Fruit fly (Drosophila melanogaster): Measurements from ENCODE around the gene CG32532.

DNA sequence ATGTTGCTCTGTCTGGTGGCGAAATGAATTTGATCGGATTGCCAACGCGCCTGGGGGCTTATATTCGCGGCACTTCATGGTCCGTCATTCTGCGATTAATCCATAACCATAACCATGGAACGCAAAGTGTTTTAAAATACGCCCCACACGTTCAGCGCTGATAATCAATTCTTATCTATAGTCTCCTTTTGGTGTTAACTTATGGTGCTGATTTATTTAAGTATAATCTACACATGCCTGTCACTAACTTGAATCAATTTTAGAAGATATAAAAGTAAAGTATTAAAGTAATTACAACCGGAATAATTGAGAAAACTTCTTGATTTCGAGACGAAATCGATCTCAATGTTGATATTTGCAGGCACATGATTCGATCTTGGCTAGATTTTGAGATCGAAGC, 42.8 kb upstream of the CG32532 start, which contains the start of gene CG14219:
- no peak for TF ChIP-seq Stat92E (GFP tag; optimal IDR thresholded peaks at IDR 0.05)
- TF ChIP-seq insv (GFP tag; optimal IDR thresholded peaks at IDR 0.05): no peak
- TF ChIP-seq ind (GFP tag; optimal IDR thresholded peaks at IDR 0.05): no peak
- TF ChIP-seq Blimp-1 (GFP tag; optimal IDR thresholded peaks at IDR 0.05): no peak
- no peak for TF ChIP-seq Trl (optimal IDR thresholded peaks at IDR 0.05)
- no peak for TF ChIP-seq Trl (GFP tag; optimal IDR thresholded peaks at IDR 0.05)
- TF ChIP-seq bbx (GFP tag; IDR thresholded peaks at IDR 0.05; ENCODE audit: partially characterized antibody): no peak
- TF ChIP-seq CG2712 (tag; optimal IDR thresholded peaks at IDR 0.05): no peak
- TF ChIP-seq dmrt11E (tag; optimal IDR thresholded peaks at IDR 0.05): no peak
- no peak for TF ChIP-seq ci (GFP tag; IDR thresholded peaks at IDR 0.05)
- TF ChIP-seq CG17385 (GFP tag; optimal IDR thresholded peaks at IDR 0.05): no peak
- no peak for TF ChIP-seq CG10147 (GFP tag; optimal IDR thresholded peaks at IDR 0.05)
- TF ChIP-seq CG9727 (GFP tag; optimal IDR thresholded peaks at IDR 0.05): no peak
- no peak for TF ChIP-seq Doc2 (GFP tag; IDR thresholded peaks at IDR 0.05)
- no peak for TF ChIP-seq Dll (GFP tag; IDR thresholded peaks at IDR 0.05; ENCODE audit: partially characterized antibody)

Data from whole organism, embryonic.